Fruit fly (Drosophila melanogaster): Measurements from ENCODE around the gene CG42763.

- TF ChIP-seq cic (GFP tag; optimal IDR thresholded peaks at IDR 0.05): no peak
- TF ChIP-seq CG33017 (tag; optimal IDR thresholded peaks at IDR 0.05): no peak
- no peak for TF ChIP-seq pad (GFP tag; optimal IDR thresholded peaks at IDR 0.05)
- TF ChIP-seq CG7045 (GFP tag; optimal IDR thresholded peaks at IDR 0.05): no peak
- no peak for TF ChIP-seq Mnt (GFP tag; optimal IDR thresholded peaks at IDR 0.05)
- no peak for TF ChIP-seq CG12768 (GFP tag; optimal IDR thresholded peaks at IDR 0.05)
- no peak for TF ChIP-seq CG7101 (tag; optimal IDR thresholded peaks at IDR 0.05)
- no peak for TF ChIP-seq toe (GFP tag; optimal IDR thresholded peaks at IDR 0.05)
- no peak for TF ChIP-seq Hr96 (GFP tag; optimal IDR thresholded peaks at IDR 0.05)
- no peak for TF ChIP-seq CG14711 (tag; optimal IDR thresholded peaks at IDR 0.05)
Observed at dm6 chr2L:8143947-8144346, 960 bp downstream of the CG42763 start, which contains the start of gene CG42762.
